Fruit fly (Drosophila melanogaster): ENCODE data around the gene CG9512.

Gene CG9512

dm6 chrX:14947399-14947798, 42.0 kb upstream of the CG9512 start (continued):
- TF ChIP-seq CG7745 (tag; optimal IDR thresholded peaks at IDR 0.05) (no peak), CG31388 (GFP tag; optimal IDR thresholded peaks at IDR 0.05) (no peak), CG7271 (tag; optimal IDR thresholded peaks at IDR 0.05) (no peak), Hey (tag; optimal IDR thresholded peaks at IDR 0.05) (no peak), grau (tag; optimal IDR thresholded peaks at IDR 0.05) (peak; percentile 18), chm (GFP tag; IDR thresholded peaks at IDR 0.05) (peak; percentile 73), slou (GFP tag; optimal IDR thresholded peaks at IDR 0.05) (no peak), CG18262 (tag; optimal IDR thresholded peaks at IDR 0.05) (no peak), Dfd (GFP tag; optimal IDR thresholded peaks at IDR 0.05) (no peak), CG30431 (GFP tag; optimal IDR thresholded peaks at IDR 0.05) (no peak), Fer3 (tag; optimal IDR thresholded peaks at IDR 0.05) (peak; percentile 51), CG6689 (GFP tag; IDR thresholded peaks at IDR 0.05) (0 out of 2 replicates have a peak, but pooled peaks have one; percentile 23), Atf6 (GFP tag; IDR thresholded peaks at IDR 0.05) (peak; percentile 53), CG12104 (GFP tag; optimal IDR thresholded peaks at IDR 0.05) (peak; percentile 5), dmrt11E (tag; optimal IDR thresholded peaks at IDR 0.05) (peak; percentile 2), CG10274 (GFP tag; optimal IDR thresholded peaks at IDR 0.05) (peak; percentile 12), CG11504 (tag; optimal IDR thresholded peaks at IDR 0.05) (peak; percentile 14), Atf3 (GFP tag; optimal IDR thresholded peaks at IDR 0.05) (no peak), CG14860 (GFP tag; IDR thresholded peaks at IDR 0.05; ENCODE audit: partially characterized antibody) (no peak), HLH54F (GFP tag; optimal IDR thresholded peaks at IDR 0.05) (no peak), unpg (GFP tag; optimal IDR thresholded peaks at IDR 0.05) (no peak), jigr1 (GFP tag; IDR thresholded peaks at IDR 0.05) (no peak), CG13894 (tag; optimal IDR thresholded peaks at IDR 0.05) (peak; percentile 16), CG15073 (GFP tag; optimal IDR thresholded peaks at IDR 0.05) (no peak), CG17612 (GFP tag; IDR thresholded peaks at IDR 0.05) (no peak), wor (GFP tag; IDR thresholded peaks at IDR 0.05) (no peak), CG4820 (GFP tag; optimal IDR thresholded peaks at IDR 0.05) (no peak), vfl (GFP tag; optimal IDR thresholded peaks at IDR 0.05) (no peak), CG10462 (GFP tag; optimal IDR thresholded peaks at IDR 0.05) (no peak), h (optimal IDR thresholded peaks at IDR 0.05) (no peak), Drgx (GFP tag; IDR thresholded peaks at IDR 0.05) (peak; percentile 94), CG5953 (GFP tag; IDR thresholded peaks at IDR 0.05) (peak; percentile 38; the same call in 1 of the 2 replicates), lilli (GFP tag; optimal IDR thresholded peaks at IDR 0.05) (peak; percentile 2), Deaf1 (tag; optimal IDR thresholded peaks at IDR 0.05) (no peak), NK7.1 (GFP tag; optimal IDR thresholded peaks at IDR 0.05) (no peak), Gsc (GFP tag; IDR thresholded peaks at IDR 0.05) (no peak), lab (GFP tag; optimal IDR thresholded peaks at IDR 0.05) (peak; percentile 79), onecut (GFP tag; IDR thresholded peaks at IDR 0.05) (peak; percentile 58), trem (tag; optimal IDR thresholded peaks at IDR 0.05) (no peak), CG15514 (GFP tag; optimal IDR thresholded peaks at IDR 0.05) (peak; percentile 74), bbx (GFP tag; IDR thresholded peaks at IDR 0.05; ENCODE audit: partially characterized antibody) (no peak), CG1529 (GFP tag; optimal IDR thresholded peaks at IDR 0.05) (no peak), CrebB (tag; optimal IDR thresholded peaks at IDR 0.05) (no peak), usp (GFP tag; optimal IDR thresholded peaks at IDR 0.05) (no peak), CG5245 (GFP tag; optimal IDR thresholded peaks at IDR 0.05) (no peak), YL-1 (GFP tag; optimal IDR thresholded peaks at IDR 0.05) (peak; percentile 29), CG4328 (GFP tag; optimal IDR thresholded peaks at IDR 0.05) (peak; percentile 48), CG12299 (tag; optimal IDR thresholded peaks at IDR 0.05) (peak; percentile 23), CG13775 (GFP tag; optimal IDR thresholded peaks at IDR 0.05) (peak; percentile 24), schlank (tag; optimal IDR thresholded peaks at IDR 0.05) (peak; percentile 75), CG14050 (GFP tag; IDR thresholded peaks at IDR 0.05) (no peak), Myb (GFP tag; optimal IDR thresholded peaks at IDR 0.05) (no peak), CG11560 (tag; IDR thresholded peaks at IDR 0.05) (no peak)
